Worm (Caenorhabditis elegans) whole organism, early embryonic: Measurements from ENCODE around the gene R160.10.

Source experiments
- B0310.2 ChIP-seq: sonication (generic microtip); optimal IDR thresholded peaks from 2 replicates; lab custom pipeline; 2016; ENCODE audit warnings: mild to moderate bottlenecking, missing genetic modification characterization, missing compliant biosample characterization
- F13C5.2 ChIP-seq: sonication (generic microtip); optimal IDR thresholded peaks from 2 replicates; lab custom pipeline; 2017; ENCODE audit warnings: mild to moderate bottlenecking, missing genetic modification characterization, inconsistent platforms, missing compliant biosample characterization
- aly-1 ChIP-seq: sonication (generic microtip); optimal IDR thresholded peaks from 2 replicates; lab custom pipeline; 2016; ENCODE audit warnings: missing genetic modification characterization, missing compliant biosample characterization
- ama-1 ChIP-seq: fragments of 150-350 bp; optimal IDR thresholded peaks from 2 replicates; lab custom pipeline; 2014
- ceh-13 ChIP-seq: fragments of 200-800 bp; sonication (Bioruptor generic); optimal IDR thresholded peaks from 2 replicates; lab custom pipeline; 2018; ENCODE audit warnings: mild to moderate bottlenecking, missing genetic modification characterization, missing compliant biosample characterization
- ceh-36 ChIP-seq: sonication (generic microtip); optimal IDR thresholded peaks from 2 replicates; lab custom pipeline; 2016; ENCODE audit warnings: missing genetic modification characterization, inconsistent platforms, missing compliant biosample characterization
- ets-7 ChIP-seq: sonication (generic microtip); optimal IDR thresholded peaks from 2 replicates; lab custom pipeline; 2016; ENCODE audit warnings: missing genotype, missing genetic modification characterization, missing compliant biosample characterization
- flt-1 ChIP-seq: fragments of 200-800 bp; sonication (Bioruptor generic); IDR thresholded peaks from 2 replicates; pipeline ENCODE4 v1.3.6; 2022; ENCODE audit warnings: missing genetic modification characterization, missing compliant biosample characterization
- hmbx-1 ChIP-seq: sonication (generic microtip); optimal IDR thresholded peaks from 2 replicates; lab custom pipeline; 2016; ENCODE audit warnings: mild to moderate bottlenecking, missing genetic modification characterization, missing compliant biosample characterization
- hmg-4 ChIP-seq: fragments of 200-800 bp; sonication (Bioruptor generic); optimal IDR thresholded peaks from 2 replicates; lab custom pipeline; 2018; ENCODE audit warnings: mild to moderate bottlenecking, missing genetic modification characterization, missing compliant biosample characterization
- hnd-1 ChIP-seq: sonication (generic microtip); optimal IDR thresholded peaks from 2 replicates; lab custom pipeline; 2016; ENCODE audit warnings: missing genetic modification characterization, missing compliant biosample characterization
- pes-1 ChIP-seq: fragments of 200-800 bp; sonication (Bioruptor generic); IDR thresholded peaks from 2 replicates; pipeline ENCODE4 v1.3.6; 2022; ENCODE audit warnings: missing genetic modification reagents, missing genetic modification characterization, missing compliant biosample characterization
- scrt-1 ChIP-seq: fragments of 200-800 bp; sonication (Bioruptor generic); IDR thresholded peaks from 2 replicates; pipeline ENCODE4 v1.3.6; 2022; ENCODE audit warnings: missing genetic modification characterization, missing compliant biosample characterization
- sea-1 ChIP-seq: fragments of 200-800 bp; sonication (Bioruptor generic); conservative IDR thresholded peaks from 2 replicates; pipeline ENCODE4 v1.3.6; 2022; ENCODE audit warnings: missing genetic modification characterization, missing compliant biosample characterization
- tbx-11 ChIP-seq: fragments of 200-800 bp; sonication (Bioruptor generic); IDR thresholded peaks from 2 replicates; pipeline ENCODE4 v1.3.6; 2022; ENCODE audit warnings: missing genetic modification characterization, missing compliant biosample characterization
- tbx-37 ChIP-seq: fragments of 200-800 bp; sonication (Bioruptor generic); conservative IDR thresholded peaks from 2 replicates; pipeline ENCODE4 v1.3.6; 2022; ENCODE audit warnings: missing genetic modification reagents, missing genetic modification characterization, missing compliant biosample characterization
- tra-4 ChIP-seq: sonication (generic microtip); optimal IDR thresholded peaks from 2 replicates; lab custom pipeline; 2017; ENCODE audit warnings: missing genetic modification characterization, missing compliant biosample characterization

Gene R160.10

DNA sequence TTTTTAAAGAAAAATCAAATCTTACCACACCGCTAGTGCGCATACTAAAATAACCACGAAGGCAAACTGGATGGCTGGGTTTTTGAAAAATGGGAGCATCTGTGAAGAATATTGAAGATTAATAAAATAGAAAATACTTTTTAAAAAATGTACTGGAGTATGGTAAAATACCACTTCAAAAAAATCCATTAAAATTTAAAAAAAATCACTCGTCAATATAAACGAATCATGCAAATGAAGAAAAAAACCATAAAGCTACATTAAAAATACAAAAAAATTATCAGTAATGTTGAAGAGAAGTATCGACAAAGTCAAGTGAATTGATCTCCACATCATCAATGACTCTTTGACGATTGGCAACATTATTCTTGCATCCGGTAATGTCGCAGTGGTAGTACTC, 3.4 kb upstream of the R160.10 start, which contains the start of gene R160.5:
Gene R160.5, minus strand, starts transcription at position 101 of the 400 bp plus-strand sequence.
- TF ChIP-seq ama-1 (lab: Kevin White, UChicago), result no peak
- TF ChIP-seq sea-1 (GFP tag; lab: Robert Waterston, UW), result no peak
- TF ChIP-seq hnd-1 (tag; lab: Kevin White, UChicago), result no peak
- TF ChIP-seq flt-1 (GFP tag; lab: Robert Waterston, UW), result no peak
- TF ChIP-seq scrt-1, result no peak
- no peak for TF ChIP-seq tbx-11 (GFP tag; lab: Robert Waterston, UW)
- no peak for TF ChIP-seq B0310.2 (tag; lab: Kevin White, UChicago)
- TF ChIP-seq ets-7 (tag; lab: Kevin White, UChicago), result no peak
- no peak for TF ChIP-seq F13C5.2 (tag; lab: Kevin White, UChicago)
- no peak for TF ChIP-seq ceh-13 (GFP tag; lab: Kevin White, UChicago)
- TF ChIP-seq tbx-37 (GFP tag; lab: Robert Waterston, UW), result no peak
- TF ChIP-seq pes-1, result no peak

DNA sequence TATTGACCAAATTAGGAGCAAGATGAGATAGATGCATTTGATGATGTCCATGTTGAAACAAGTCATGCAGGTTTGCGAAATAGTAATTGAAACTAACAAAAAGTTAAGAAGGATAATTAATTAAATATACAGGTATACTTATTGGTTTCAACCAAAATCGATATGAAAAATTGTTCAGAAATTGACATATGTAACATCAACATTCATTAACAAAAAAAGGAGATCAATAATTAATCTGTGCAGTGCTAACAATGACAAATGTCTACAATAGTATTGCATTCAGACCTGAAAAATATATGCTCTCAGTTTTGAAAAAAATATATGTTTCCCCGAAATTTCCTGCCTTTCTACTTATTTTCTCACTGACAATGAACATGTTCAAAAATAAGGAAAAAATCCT, 1.5 kb upstream of the R160.10 start, which contains the start of gene R160.4:
Gene R160.4, minus strand, starts transcription at position 101 of the 400 bp plus-strand sequence.
- TF ChIP-seq hmg-4 (GFP tag; lab: Kevin White, UChicago) (no peak), sea-1 (GFP tag; lab: Robert Waterston, UW) (no peak), ceh-13 (GFP tag; lab: Kevin White, UChicago) (no peak), aly-1 (tag; lab: Kevin White, UChicago) (no peak), scrt-1 (no peak), F13C5.2 (tag; lab: Kevin White, UChicago) (no peak), tbx-37 (GFP tag; lab: Robert Waterston, UW) (no peak), hnd-1 (tag; lab: Kevin White, UChicago) (no peak), flt-1 (GFP tag; lab: Robert Waterston, UW) (no peak), tbx-11 (GFP tag; lab: Robert Waterston, UW) (no peak), ceh-36 (no peak), tra-4 (tag; lab: Kevin White, UChicago) (no peak), hmbx-1 (no peak), B0310.2 (tag; lab: Kevin White, UChicago) (no peak), ama-1 (lab: Kevin White, UChicago) (no peak)

DNA sequence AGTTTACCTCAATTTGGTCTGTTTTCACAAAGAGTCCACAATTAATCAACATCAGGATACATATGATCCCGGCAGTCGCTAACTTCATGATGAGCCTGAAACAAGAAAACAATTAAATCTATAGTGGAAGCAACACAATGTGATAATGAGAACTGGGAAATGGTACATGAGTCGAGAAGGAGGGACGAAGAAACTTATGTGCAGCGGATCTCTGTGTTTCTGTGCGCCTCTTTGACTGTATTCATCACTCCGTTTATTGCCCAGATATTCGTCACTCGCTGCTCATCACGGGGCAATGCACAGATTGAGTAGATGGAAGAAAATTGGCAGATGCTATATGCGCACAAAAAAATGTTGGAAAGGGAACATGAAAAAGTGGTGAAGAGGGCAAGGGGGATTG, 1.1 kb downstream of the R160.10 start, which contains the start of gene R160.3:
Gene R160.3, minus strand, starts transcription at position 101 of the 400 bp plus-strand sequence.
- TF ChIP-seq ets-7 (tag; lab: Kevin White, UChicago), result no peak

DNA sequence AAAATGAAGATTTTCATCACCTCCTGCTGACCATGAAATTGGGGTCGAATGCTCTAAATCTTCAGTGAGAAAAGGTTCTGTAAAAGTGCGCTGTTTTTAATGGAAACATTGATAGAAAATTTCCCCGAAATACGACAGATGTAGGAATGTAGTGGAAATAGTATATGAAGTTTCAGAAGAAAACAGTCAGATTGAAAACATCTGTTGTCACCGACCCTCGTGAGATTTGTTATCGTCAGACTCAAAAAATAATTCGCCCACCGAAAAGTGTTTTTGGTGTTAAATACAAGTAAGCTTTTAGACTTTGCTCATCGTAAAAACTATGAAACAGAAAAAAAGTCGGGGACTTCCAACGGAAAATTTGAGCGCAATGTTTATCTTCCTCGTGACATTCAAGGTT, 2.4 kb downstream of the R160.10 start, which contains the start of gene F14H12.8:
Gene F14H12.8, minus strand, starts transcription at position 101 of the 400 bp plus-strand sequence.
- TF ChIP-seq ets-7 (tag; lab: Kevin White, UChicago), result no peak
- TF ChIP-seq tbx-37 (GFP tag; lab: Robert Waterston, UW), result no peak
- no peak for TF ChIP-seq B0310.2 (tag; lab: Kevin White, UChicago)
- no peak for TF ChIP-seq ceh-36
- no peak for TF ChIP-seq F13C5.2 (tag; lab: Kevin White, UChicago)
- TF ChIP-seq pes-1, result no peak
- no peak for TF ChIP-seq scrt-1
- no peak for TF ChIP-seq hmbx-1
- no peak for TF ChIP-seq tra-4 (tag; lab: Kevin White, UChicago)
- no peak for TF ChIP-seq sea-1 (GFP tag; lab: Robert Waterston, UW)
- TF ChIP-seq flt-1 (GFP tag; lab: Robert Waterston, UW), result no peak
- no peak for TF ChIP-seq ceh-13 (GFP tag; lab: Kevin White, UChicago)
- no peak for TF ChIP-seq hnd-1 (tag; lab: Kevin White, UChicago)
- no peak for TF ChIP-seq tbx-11 (GFP tag; lab: Robert Waterston, UW)

DNA sequence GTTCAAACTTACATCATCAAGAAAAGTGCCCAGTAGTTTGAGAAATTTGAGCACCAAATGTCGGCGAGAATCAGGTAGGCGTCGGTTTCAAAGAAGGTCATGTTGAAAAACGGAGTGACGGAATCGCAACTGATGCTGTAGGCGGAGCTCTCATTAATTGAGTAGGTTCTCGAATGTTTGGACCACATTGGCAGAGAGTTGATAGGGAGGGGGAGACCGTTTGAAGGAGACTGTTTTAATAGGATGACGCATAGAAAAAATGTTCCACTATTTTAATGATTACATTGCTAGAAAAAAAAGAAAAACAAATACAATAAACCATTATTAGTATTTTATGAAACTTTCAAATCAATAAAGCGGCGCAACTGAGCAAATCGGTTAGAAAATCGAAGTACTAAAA, 4.1 kb downstream of the R160.10 start, which contains the start of gene F14H12.17:
Gene F14H12.17, minus strand, starts transcription at position 101 of the 400 bp plus-strand sequence.
- TF ChIP-seq tbx-37 (GFP tag; lab: Robert Waterston, UW), result no peak
- no peak for TF ChIP-seq hnd-1 (tag; lab: Kevin White, UChicago)
- no peak for TF ChIP-seq flt-1 (GFP tag; lab: Robert Waterston, UW)
- TF ChIP-seq sea-1 (GFP tag; lab: Robert Waterston, UW), result no peak
- TF ChIP-seq aly-1 (tag; lab: Kevin White, UChicago), result no peak
- no peak for TF ChIP-seq pes-1
- TF ChIP-seq hmbx-1, result no peak
- no peak for TF ChIP-seq ets-7 (tag; lab: Kevin White, UChicago)
- no peak for TF ChIP-seq tbx-11 (GFP tag; lab: Robert Waterston, UW)
- TF ChIP-seq F13C5.2 (tag; lab: Kevin White, UChicago), result no peak
- TF ChIP-seq B0310.2 (tag; lab: Kevin White, UChicago), result no peak

DNA sequence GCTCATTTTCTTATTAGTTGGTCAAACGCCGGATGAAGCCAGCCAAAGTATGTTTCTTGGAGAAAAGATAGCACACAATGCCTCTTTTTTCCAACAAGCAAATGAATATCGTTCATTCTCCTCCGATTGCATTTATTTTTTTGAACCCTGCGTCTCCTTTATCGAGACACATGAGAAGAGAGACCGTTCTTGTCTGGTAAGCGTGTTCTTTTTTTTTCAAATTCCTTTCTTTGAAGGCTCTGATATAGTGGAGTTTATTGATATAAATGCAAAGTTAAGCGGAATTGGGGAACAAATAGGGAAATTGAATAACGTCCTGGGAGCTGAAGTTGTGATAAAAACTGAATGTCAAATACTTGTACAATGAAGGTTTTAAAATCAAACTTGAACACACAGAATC, 4.8 kb downstream of the R160.10 start, which contains the start of gene F14H12.7:
Gene F14H12.7, minus strand, starts transcription at position 101 of the 400 bp plus-strand sequence.
- TF ChIP-seq scrt-1, result no peak
- no peak for TF ChIP-seq hnd-1 (tag; lab: Kevin White, UChicago)
- TF ChIP-seq sea-1 (GFP tag; lab: Robert Waterston, UW), result no peak
- no peak for TF ChIP-seq aly-1 (tag; lab: Kevin White, UChicago)
- no peak for TF ChIP-seq hmg-4 (GFP tag; lab: Kevin White, UChicago)
- no peak for TF ChIP-seq ama-1 (lab: Kevin White, UChicago)
- TF ChIP-seq ceh-36, result no peak
- TF ChIP-seq tbx-37 (GFP tag; lab: Robert Waterston, UW), result no peak
- no peak for TF ChIP-seq pes-1
- no peak for TF ChIP-seq flt-1 (GFP tag; lab: Robert Waterston, UW)
- TF ChIP-seq tra-4 (tag; lab: Kevin White, UChicago), result no peak
- no peak for TF ChIP-seq ets-7 (tag; lab: Kevin White, UChicago)
- TF ChIP-seq hmbx-1, result no peak
- no peak for TF ChIP-seq B0310.2 (tag; lab: Kevin White, UChicago)
- TF ChIP-seq tbx-11 (GFP tag; lab: Robert Waterston, UW), result no peak
- TF ChIP-seq F13C5.2 (tag; lab: Kevin White, UChicago), result no peak
- TF ChIP-seq ceh-13 (GFP tag; lab: Kevin White, UChicago), result no peak

DNA sequence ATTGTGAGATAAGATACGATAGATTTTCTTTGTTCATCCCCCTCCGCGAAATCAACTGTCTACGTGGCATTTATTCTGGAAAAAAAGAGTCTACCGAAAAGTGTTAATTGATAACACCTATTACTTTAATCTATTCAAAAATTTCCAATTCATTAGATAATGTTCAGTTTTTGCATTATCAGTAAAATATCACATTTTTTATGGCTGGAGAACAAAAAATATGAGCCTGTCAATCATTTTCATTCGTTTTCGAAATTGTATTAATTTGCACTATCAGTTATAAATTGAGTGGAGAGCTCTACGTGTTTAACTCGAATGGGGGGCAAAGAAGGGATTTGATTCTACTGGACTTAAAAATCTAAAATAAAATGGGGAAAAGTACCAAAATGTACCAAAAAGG, 8.3 kb downstream of the R160.10 start:
- TF ChIP-seq hmbx-1 (no peak), sea-1 (GFP tag; lab: Robert Waterston, UW) (no peak), B0310.2 (tag; lab: Kevin White, UChicago) (no peak), aly-1 (tag; lab: Kevin White, UChicago) (no peak), F13C5.2 (tag; lab: Kevin White, UChicago) (no peak), scrt-1 (no peak), tbx-37 (GFP tag; lab: Robert Waterston, UW) (no peak), ceh-13 (GFP tag; lab: Kevin White, UChicago) (no peak), tra-4 (tag; lab: Kevin White, UChicago) (no peak), hnd-1 (tag; lab: Kevin White, UChicago) (no peak), hmg-4 (GFP tag; lab: Kevin White, UChicago) (no peak), ets-7 (tag; lab: Kevin White, UChicago) (no peak), pes-1 (no peak), flt-1 (GFP tag; lab: Robert Waterston, UW) (no peak), ama-1 (lab: Kevin White, UChicago) (no peak), tbx-11 (GFP tag; lab: Robert Waterston, UW) (no peak), ceh-36 (no peak)
